Worm (Caenorhabditis elegans) whole organism, L4/young adult: ENCODE data around the gene srw-11.
"Not testable (repeated sequence)": the region's sequence is repeated elsewhere in the genome, so short reads cannot be mapped to it uniquely, and the experiment has no call there.

Experiments used
- dao-5 ChIP-seq: sonication (generic microtip); optimal IDR thresholded peaks from 2 replicates; lab custom pipeline; 2016; ENCODE audit warnings: missing genotype, missing genetic modification characterization, moderate library complexity, missing compliant biosample characterization
- him-1 ChIP-seq: sonication (generic microtip); optimal IDR thresholded peaks from 2 replicates; lab custom pipeline; 2016; ENCODE audit warnings: missing genotype, missing genetic modification reagents, missing genetic modification characterization, missing compliant biosample characterization

DNA sequence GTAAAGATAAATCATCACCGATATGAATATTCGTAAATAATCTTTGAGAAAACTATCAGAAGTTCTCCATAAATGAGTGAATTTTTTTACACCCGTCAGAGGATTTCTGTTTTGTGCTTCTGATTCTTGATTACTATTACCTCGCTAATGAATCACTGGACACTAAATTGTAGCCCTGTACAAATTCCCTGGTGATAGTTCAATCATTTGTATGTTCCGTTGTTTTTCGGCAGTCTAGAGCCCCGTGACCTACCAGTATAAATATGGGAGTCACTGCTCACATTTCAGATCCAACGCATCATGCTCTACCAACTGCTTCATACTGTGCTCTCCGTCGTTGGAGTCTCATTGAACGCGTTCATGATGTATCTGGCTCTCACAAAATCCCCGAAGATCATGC is 10.2 kb upstream of the srw-11 start, which contains the start of gene srd-28:
- not testable (repeated sequence) for TF ChIP-seq him-1, dao-5 (tag; lab: Kevin White, UChicago)
